Worm (Caenorhabditis elegans) whole organism, L3 larva: Measurements from ENCODE around the gene C45G9.4.

Experiments
- R02D3.7 ChIP-seq: fragments of 150-350 bp; optimal IDR thresholded peaks from 2 replicates; lab custom pipeline; 2014; ENCODE audit warnings: missing biosample characterization, missing genetic modification characterization
- ZK546.5 ChIP-seq: sonication (generic microtip); optimal IDR thresholded peaks from 2 replicates; lab custom pipeline; 2017; ENCODE audit warnings: missing biosample characterization, missing genetic modification characterization
- aly-2 ChIP-seq: fragments of 150-350 bp; optimal IDR thresholded peaks from 2 replicates; lab custom pipeline; 2014; ENCODE audit warnings: missing biosample characterization, missing genetic modification characterization
- ama-1 ChIP-seq: fragments of 150-350 bp; optimal IDR thresholded peaks from 2 replicates; lab custom pipeline; 2018
- ceh-16 ChIP-seq: sonication (generic microtip); optimal IDR thresholded peaks from 2 replicates; lab custom pipeline; 2017; ENCODE audit warnings: missing biosample characterization, missing genetic modification characterization
- ceh-28 ChIP-seq: fragments of 150-350 bp; optimal IDR thresholded peaks from 2 replicates; lab custom pipeline; 2014; ENCODE audit warnings: missing biosample characterization, missing genetic modification reagents, missing genetic modification characterization
- ceh-82 ChIP-seq: fragments of 150-350 bp; optimal IDR thresholded peaks from 2 replicates; lab custom pipeline; 2014; ENCODE audit warnings: missing biosample characterization, missing genetic modification characterization
- ceh-9 ChIP-seq: sonication (generic microtip); optimal IDR thresholded peaks from 2 replicates; lab custom pipeline; 2018; ENCODE audit warnings: missing biosample characterization, missing genetic modification characterization
- daf-12 ChIP-seq: fragments of 150-350 bp; optimal IDR thresholded peaks from 2 replicates; lab custom pipeline; 2014; ENCODE audit warnings: missing biosample characterization, missing genetic modification reagents, missing genetic modification characterization
- egl-27 ChIP-seq: sonication (generic microtip); optimal IDR thresholded peaks from 4 replicates; lab custom pipeline; 2017; ENCODE audit warnings: missing biosample characterization, missing genetic modification reagents, missing genetic modification characterization
- elt-1 ChIP-seq: fragments of 150-350 bp; optimal IDR thresholded peaks from 2 replicates; lab custom pipeline; 2014; ENCODE audit warnings: missing biosample characterization, missing genetic modification characterization
- elt-2 ChIP-seq: sonication (generic microtip); optimal IDR thresholded peaks from 2 replicates; lab custom pipeline; 2016; ENCODE audit warnings: missing genetic modification reagents, mild to moderate bottlenecking, missing genetic modification characterization, missing compliant biosample characterization
- elt-3 ChIP-seq, 3 experiments: fragments of 150-350 bp in 1 of 3; sonication (generic microtip) in 2 of 3; optimal IDR thresholded peaks; 2 replicates in 2 of 3; 4 replicates in 1 of 3; lab custom pipeline; 2014 to 2017; ENCODE audit warnings: missing biosample characterization in 3 of 3, missing genetic modification characterization in 3 of 3
- eor-1 ChIP-seq, 2 experiments: fragments of 150-350 bp; optimal IDR thresholded peaks; 2 replicates each; lab custom pipeline; 2014 to 2018; ENCODE audit warnings: missing biosample characterization in 2 of 2, missing genetic modification characterization in 2 of 2
- fkh-10 ChIP-seq: sonication (generic microtip); optimal IDR thresholded peaks from 2 replicates; lab custom pipeline; 2017; ENCODE audit warnings: missing biosample characterization, missing genetic modification reagents, missing genetic modification characterization
- fos-1 ChIP-seq: fragments of 150-350 bp; optimal IDR thresholded peaks from 2 replicates; lab custom pipeline; 2014; ENCODE audit warnings: missing biosample characterization, missing genetic modification characterization
- hmg-11 ChIP-seq: sonication (generic microtip); optimal IDR thresholded peaks from 2 replicates; lab custom pipeline; 2016; ENCODE audit warnings: missing genetic modification characterization, missing compliant biosample characterization
- jun-1 ChIP-seq: fragments of 150-350 bp; optimal IDR thresholded peaks from 2 replicates; lab custom pipeline; 2014; ENCODE audit warnings: missing biosample characterization, missing genetic modification reagents, missing genetic modification characterization
- lin-15B ChIP-seq: fragments of 150-350 bp; optimal IDR thresholded peaks from 2 replicates; lab custom pipeline; 2014; ENCODE audit warnings: missing biosample characterization, missing genetic modification characterization
- lin-39 ChIP-seq: fragments of 150-350 bp; optimal IDR thresholded peaks from 2 replicates; lab custom pipeline; 2018; ENCODE audit warnings: missing biosample characterization, missing genetic modification reagents, missing genetic modification characterization
- lsy-12 ChIP-seq: sonication (generic microtip); optimal IDR thresholded peaks from 2 replicates; lab custom pipeline; 2016; ENCODE audit warnings: mild to moderate bottlenecking, missing genetic modification characterization, missing compliant biosample characterization
- mdl-1 ChIP-seq: fragments of 150-350 bp; optimal IDR thresholded peaks from 2 replicates; lab custom pipeline; 2014; ENCODE audit warnings: missing biosample characterization, missing genetic modification characterization
- mml-1 ChIP-seq: fragments of 150-350 bp; sonication (generic microtip); optimal IDR thresholded peaks from 3 replicates; lab custom pipeline; 2014; ENCODE audit warnings: missing biosample characterization, missing genetic modification characterization
- nfya-1 ChIP-seq: sonication (generic microtip); optimal IDR thresholded peaks from 2 replicates; lab custom pipeline; 2017; ENCODE audit warnings: missing genetic modification characterization, mild to moderate bottlenecking, missing compliant biosample characterization, antibody characterized with exemption, moderate library complexity; ENCODE audit not compliant: insufficient read depth
- nhr-11 ChIP-seq: fragments of 150-350 bp; optimal IDR thresholded peaks from 2 replicates; lab custom pipeline; 2014; ENCODE audit warnings: missing biosample characterization, missing genetic modification characterization
- nhr-23 ChIP-seq: fragments of 150-350 bp; optimal IDR thresholded peaks from 2 replicates; lab custom pipeline; 2014; ENCODE audit warnings: missing biosample characterization, missing genetic modification reagents, missing genetic modification characterization
- nhr-25 ChIP-seq: sonication (generic microtip); optimal IDR thresholded peaks from 2 replicates; lab custom pipeline; 2017; ENCODE audit warnings: missing biosample characterization, missing genetic modification characterization
- nhr-43 ChIP-seq: sonication (generic microtip); optimal IDR thresholded peaks from 2 replicates; lab custom pipeline; 2016; ENCODE audit warnings: mild to moderate bottlenecking, missing genetic modification characterization, missing compliant biosample characterization; ENCODE audit not compliant: poor library complexity, severe bottlenecking
- nhr-67 ChIP-seq: fragments of 150-350 bp; optimal IDR thresholded peaks from 2 replicates; lab custom pipeline; 2014; ENCODE audit warnings: missing biosample characterization, missing genetic modification characterization
- nhr-76 ChIP-seq: fragments of 150-350 bp; sonication (generic microtip); optimal IDR thresholded peaks from 5 replicates; lab custom pipeline; 2014; ENCODE audit warnings: missing biosample characterization, missing genetic modification characterization
- nhr-77 ChIP-seq: fragments of 150-350 bp; optimal IDR thresholded peaks from 2 replicates; lab custom pipeline; 2014; ENCODE audit warnings: missing biosample characterization, missing genetic modification characterization
- pha-4 ChIP-seq: fragments of 150-350 bp; optimal IDR thresholded peaks from 2 replicates; lab custom pipeline; 2014; ENCODE audit warnings: missing biosample characterization, missing genetic modification reagents, missing genetic modification characterization
- pqm-1 ChIP-seq: fragments of 150-350 bp; optimal IDR thresholded peaks from 2 replicates; lab custom pipeline; 2017; ENCODE audit warnings: missing biosample characterization, missing genetic modification characterization, inconsistent platforms
- sea-2 ChIP-seq: fragments of 150-350 bp; sonication (generic microtip); optimal IDR thresholded peaks from 4 replicates; lab custom pipeline; 2014; ENCODE audit warnings: missing biosample characterization, missing genetic modification reagents, missing genetic modification characterization
- skn-1 ChIP-seq: fragments of 150-350 bp; optimal IDR thresholded peaks from 2 replicates; lab custom pipeline; 2014; ENCODE audit warnings: missing biosample characterization, missing genetic modification characterization
- snpc-4 ChIP-seq: fragments of 150-350 bp; optimal IDR thresholded peaks from 2 replicates; lab custom pipeline; 2014; ENCODE audit warnings: missing biosample characterization, missing genetic modification characterization
- tbx-2 ChIP-seq: sonication (generic microtip); optimal IDR thresholded peaks from 2 replicates; lab custom pipeline; 2016; ENCODE audit warnings: mild to moderate bottlenecking, missing genetic modification characterization, missing compliant biosample characterization
- unc-39 ChIP-seq: sonication (generic microtip); optimal IDR thresholded peaks from 4 replicates; lab custom pipeline; 2017; ENCODE audit warnings: missing biosample characterization, missing genetic modification characterization
- zag-1 ChIP-seq: fragments of 150-350 bp; optimal IDR thresholded peaks from 2 replicates; lab custom pipeline; 2014; ENCODE audit warnings: missing biosample characterization, missing genetic modification characterization
- ztf-4 ChIP-seq: fragments of 150-350 bp; optimal IDR thresholded peaks from 2 replicates; lab custom pipeline; 2014; ENCODE audit warnings: missing biosample characterization, missing genetic modification characterization

Gene C45G9.4

DNA sequence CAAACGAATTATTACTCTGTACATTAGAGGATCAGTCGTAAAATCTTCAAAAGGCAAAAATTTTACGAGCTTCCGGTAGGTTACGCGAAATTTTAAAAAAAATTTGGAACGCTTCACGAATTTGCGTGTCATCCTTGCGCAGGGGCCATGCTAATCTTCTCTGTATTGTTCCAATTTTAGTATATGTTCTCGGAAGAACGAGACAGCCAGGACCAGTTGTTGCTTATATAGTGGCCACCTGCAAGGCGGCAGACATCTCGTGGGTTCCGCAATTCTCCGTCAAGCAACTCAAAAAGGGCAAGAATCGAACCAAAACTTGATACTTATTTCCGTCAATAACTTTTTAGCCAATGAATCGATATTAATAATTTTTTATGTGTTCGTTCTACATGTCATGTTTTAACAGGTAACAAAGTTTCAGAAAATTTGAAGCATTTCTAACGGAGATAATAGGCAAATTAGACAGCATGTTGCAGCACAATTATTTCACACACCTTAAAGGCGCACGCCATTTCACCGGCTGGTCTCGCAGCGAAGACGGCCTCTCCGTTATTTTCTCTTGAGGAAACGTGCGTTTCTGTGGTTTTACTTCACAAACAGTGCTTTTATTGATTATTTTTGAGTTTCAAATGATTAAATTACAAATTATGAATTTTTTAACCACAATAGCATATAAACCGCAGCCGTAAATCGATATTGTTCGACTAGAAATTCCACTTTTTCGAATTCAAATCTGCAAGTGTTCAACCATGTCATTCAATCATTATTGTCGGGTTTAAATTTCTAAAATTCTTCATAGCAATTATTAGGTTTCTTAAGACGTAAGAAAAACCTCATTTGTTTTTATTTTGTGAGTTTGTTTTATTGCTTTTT is 18.4 kb downstream of the C45G9.4 start:
- TF ChIP-seq elt-2 (peak; percentile 65), mdl-1 (tag; lab: Kevin White, UChicago) (no peak), nhr-11 (tag; lab: Kevin White, UChicago) (peak; percentile 32), jun-1 (peak; percentile 47), mml-1 (tag; lab: Kevin White, UChicago) (no peak), pqm-1 (tag; lab: Kevin White, UChicago) (peak; percentile 16), aly-2 (no peak), nhr-25 (tag; lab: Kevin White, UChicago) (peak; percentile 42), fkh-10 (peak; percentile 33), tbx-2 (tag; lab: Kevin White, UChicago) (peak; percentile 89), skn-1 (tag; lab: Kevin White, UChicago) (no peak), nhr-77 (tag; lab: Kevin White, UChicago) (peak; percentile 33), nhr-43 (tag; lab: Kevin White, UChicago) (peak; percentile 87), nhr-23 (tag; lab: Kevin White, UChicago) (peak; percentile 61), lin-15B (peak; percentile 45), egl-27 (tag; lab: Kevin White, UChicago) (no peak), elt-3 (tag; optimal IDR thresholded peaks at IDR 0.05; lab: Kevin White, UChicago) (no peak), hmg-11 (tag; lab: Kevin White, UChicago) (peak; percentile 91), ama-1 (lab: Kevin White, UChicago) (peak; percentile 90), unc-39 (tag; lab: Kevin White, UChicago) (no peak), zag-1 (tag; lab: Kevin White, UChicago) (no peak), nhr-67 (no peak), ceh-28 (tag; lab: Kevin White, UChicago) (peak; percentile 19), elt-1 (tag; lab: Kevin White, UChicago) (no peak), lin-39 (tag; lab: Kevin White, UChicago) (peak; percentile 13), R02D3.7 (tag; lab: Kevin White, UChicago) (peak; percentile 60), nfya-1 (tag; lab: Kevin White, UChicago) (peak; percentile 69), ztf-4 (tag; lab: Kevin White, UChicago) (peak; percentile 77), daf-12 (tag; lab: Kevin White, UChicago) (no peak), ceh-82 (tag; lab: Kevin White, UChicago) (peak; percentile 81), pha-4 (tag; lab: Kevin White, UChicago) (peak; percentile 49), fos-1 (no peak), snpc-4 (peak; percentile 99), nhr-76 (tag; lab: Kevin White, UChicago) (no peak), lsy-12 (tag; lab: Kevin White, UChicago) (peak; percentile 88), ZK546.5 (no peak), eor-1 (tag; optimal IDR thresholded peaks at IDR 0.05; lab: Kevin White, UChicago) (peak in 1 of 2 experiments; percentile 52)
- TF ChIP-seq, all 47 proteins: peak for 23

DNA sequence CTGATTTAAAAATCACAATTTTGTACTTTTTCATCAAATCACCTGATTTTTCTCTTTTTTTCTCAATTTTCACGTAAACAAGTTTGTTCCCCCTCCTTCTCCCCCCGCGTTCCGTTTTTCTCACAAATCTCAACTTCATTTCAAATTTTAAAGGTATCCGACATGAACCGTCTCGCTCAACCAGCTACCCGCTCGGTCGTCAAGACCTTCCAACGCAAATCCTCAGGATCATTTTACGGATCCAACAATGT is 19.0 kb downstream of the C45G9.4 start, which contains the start of gene cox-6A:
cox-6A (plus strand) TSS at position 152 of the 251 bp plus-strand sequence.
- no peak for TF ChIP-seq mdl-1 (tag; lab: Kevin White, UChicago)
- TF ChIP-seq fos-1 = no peak
- TF ChIP-seq nhr-76 (tag; lab: Kevin White, UChicago) = no peak
- no peak for TF ChIP-seq aly-2
- no peak for TF ChIP-seq sea-2 (GFP tag; lab: Kevin White, UChicago)
- no peak for TF ChIP-seq elt-3 (tag; optimal IDR thresholded peaks at IDR 0.05; lab: Kevin White, UChicago)
- no peak for TF ChIP-seq ztf-4 (tag; lab: Kevin White, UChicago)
- TF ChIP-seq elt-1 (tag; lab: Kevin White, UChicago) = no peak
- no peak for TF ChIP-seq jun-1
- TF ChIP-seq zag-1 (tag; lab: Kevin White, UChicago) = no peak
- TF ChIP-seq ceh-9 = no peak
- TF ChIP-seq skn-1 (tag; lab: Kevin White, UChicago) = no peak
- no peak for TF ChIP-seq ceh-16 (tag; lab: Kevin White, UChicago)
- no peak for TF ChIP-seq hmg-11 (tag; lab: Kevin White, UChicago)
- no peak for TF ChIP-seq mml-1 (tag; lab: Kevin White, UChicago)
- TF ChIP-seq ama-1 (lab: Kevin White, UChicago) = no peak
- TF ChIP-seq, all 47 proteins: peak for 0
